Fruit fly (Drosophila melanogaster): ENCODE data around the gene Tmtc1.

Tmtc1 gene

dm6 chr2L:2721317-2721716 lies 43.8 kb downstream of the Tmtc1 start (continued):
- no peak for TF ChIP-seq CG9876 (GFP tag; optimal IDR thresholded peaks at IDR 0.05)
- no peak for TF ChIP-seq CG16779 (GFP tag; IDR thresholded peaks at IDR 0.05)
- TF ChIP-seq nmo (GFP tag; optimal IDR thresholded peaks at IDR 0.05), result no peak
- TF ChIP-seq CG4424 (GFP tag; optimal IDR thresholded peaks at IDR 0.05), result no peak
- 0 out of 2 replicates have a peak, but pooled peaks have one; percentile 34 for TF ChIP-seq ap (GFP tag; IDR thresholded peaks at IDR 0.05)
- TF ChIP-seq Sin3A (optimal IDR thresholded peaks at IDR 0.05), result no peak
- TF ChIP-seq CG6813 (GFP tag; optimal IDR thresholded peaks at IDR 0.05), result no peak
- TF ChIP-seq Dfd (GFP tag; optimal IDR thresholded peaks at IDR 0.05), result no peak
- no peak for TF ChIP-seq pfk (GFP tag; optimal IDR thresholded peaks at IDR 0.05)
- peak; percentile 65 for TF ChIP-seq CG18599 (GFP tag; optimal IDR thresholded peaks at IDR 0.05)
- no peak for TF ChIP-seq CG43689 (GFP tag; IDR thresholded peaks at IDR 0.05)
- TF ChIP-seq pzg (GFP tag; optimal IDR thresholded peaks at IDR 0.05), result no peak
- 0 out of 2 replicates have a peak, but pooled peaks have one; percentile 37 for TF ChIP-seq ranshi (GFP tag; IDR thresholded peaks at IDR 0.05)
- peak; percentile 36 for TF ChIP-seq gem (tag; optimal IDR thresholded peaks at IDR 0.05)
- no peak for TF ChIP-seq Stat92E (GFP tag; optimal IDR thresholded peaks at IDR 0.05)
- no peak for TF ChIP-seq Max (GFP tag; optimal IDR thresholded peaks at IDR 0.05)
- TF ChIP-seq Awh (GFP tag; IDR thresholded peaks at IDR 0.05), result no peak
- TF ChIP-seq sima (GFP tag; optimal IDR thresholded peaks at IDR 0.05), result no peak
- TF ChIP-seq Chrac-16 (GFP tag; optimal IDR thresholded peaks at IDR 0.05), result peak; percentile 20
- no peak for TF ChIP-seq HHEX (GFP tag; optimal IDR thresholded peaks at IDR 0.05)
- TF ChIP-seq caup (GFP tag; optimal IDR thresholded peaks at IDR 0.05; ENCODE audit: severe bottlenecking), result no peak
- TF ChIP-seq CG8290 (GFP tag; optimal IDR thresholded peaks at IDR 0.05), result no peak
- peak in 1 of 2 experiments; percentile 47 for TF ChIP-seq CG8290 (tag; optimal IDR thresholded peaks at IDR 0.05)
- peak; percentile 33; the same call in 1 of the 2 replicates for TF ChIP-seq CG14014 (GFP tag; IDR thresholded peaks at IDR 0.05)
- no peak for TF ChIP-seq Mad (GFP tag; optimal IDR thresholded peaks at IDR 0.05)
- no peak for TF ChIP-seq CG30431 (GFP tag; optimal IDR thresholded peaks at IDR 0.05)
- no peak for TF ChIP-seq CG12104 (GFP tag; optimal IDR thresholded peaks at IDR 0.05)
- no peak for TF ChIP-seq CG1792 (GFP tag; optimal IDR thresholded peaks at IDR 0.05)
- no peak for TF ChIP-seq hbn (GFP tag; IDR thresholded peaks at IDR 0.05; ENCODE audit: partially characterized antibody)
- no peak for TF ChIP-seq gfzf (GFP tag; optimal IDR thresholded peaks at IDR 0.05)
- peak; percentile 0 for TF ChIP-seq CG12391 (tag; optimal IDR thresholded peaks at IDR 0.05)
- no peak for TF ChIP-seq run (tag; optimal IDR thresholded peaks at IDR 0.05)
- no peak for TF ChIP-seq CG13775 (GFP tag; optimal IDR thresholded peaks at IDR 0.05)
- TF ChIP-seq Mrtf (GFP tag; IDR thresholded peaks at IDR 0.05), result no peak
- peak; percentile 43; the same call in 1 of the 2 replicates for TF ChIP-seq CG32532 (GFP tag; IDR thresholded peaks at IDR 0.05)
- no peak for TF ChIP-seq tup (GFP tag; optimal IDR thresholded peaks at IDR 0.05)
- TF ChIP-seq CG12769 (tag; optimal IDR thresholded peaks at IDR 0.05), result peak; percentile 30
- TF ChIP-seq CG13287 (GFP tag; IDR thresholded peaks at IDR 0.05; ENCODE audit: partially characterized antibody), result no peak
- TF ChIP-seq CG12744 (GFP tag; optimal IDR thresholded peaks at IDR 0.05), result no peak
- TF ChIP-seq lab (GFP tag; optimal IDR thresholded peaks at IDR 0.05), result peak; percentile 59
- TF ChIP-seq CG10959 (GFP tag; IDR thresholded peaks at IDR 0.05), result no peak
- no peak for TF ChIP-seq CG31441 (GFP tag; IDR thresholded peaks at IDR 0.05)
- no peak for TF ChIP-seq ab (GFP tag; optimal IDR thresholded peaks at IDR 0.05)
- no peak for TF ChIP-seq PHDP (tag; optimal IDR thresholded peaks at IDR 0.05)
- peak; percentile 24 for TF ChIP-seq Hmr (GFP tag; optimal IDR thresholded peaks at IDR 0.05)
- 0 out of 3 replicates have a peak, but pooled peaks have one; percentile 12 for TF ChIP-seq C15 (GFP tag; IDR thresholded peaks at IDR 0.05)
- no peak for TF ChIP-seq shn (GFP tag; optimal IDR thresholded peaks at IDR 0.05)
- no peak for TF ChIP-seq gsb (GFP tag; IDR thresholded peaks at IDR 0.05)
- peak; percentile 40 for TF ChIP-seq CG2120 (GFP tag; optimal IDR thresholded peaks at IDR 0.05)
- TF ChIP-seq tgo (GFP tag; IDR thresholded peaks at IDR 0.05), result no peak
- 0 out of 3 replicates have a peak, but pooled peaks have one; percentile 21 for TF ChIP-seq ase (GFP tag; IDR thresholded peaks at IDR 0.05)
